Fruit fly (Drosophila melanogaster): ENCODE measurements around the gene Cyt-b5-r.

The Cyt-b5-r gene

DNA sequence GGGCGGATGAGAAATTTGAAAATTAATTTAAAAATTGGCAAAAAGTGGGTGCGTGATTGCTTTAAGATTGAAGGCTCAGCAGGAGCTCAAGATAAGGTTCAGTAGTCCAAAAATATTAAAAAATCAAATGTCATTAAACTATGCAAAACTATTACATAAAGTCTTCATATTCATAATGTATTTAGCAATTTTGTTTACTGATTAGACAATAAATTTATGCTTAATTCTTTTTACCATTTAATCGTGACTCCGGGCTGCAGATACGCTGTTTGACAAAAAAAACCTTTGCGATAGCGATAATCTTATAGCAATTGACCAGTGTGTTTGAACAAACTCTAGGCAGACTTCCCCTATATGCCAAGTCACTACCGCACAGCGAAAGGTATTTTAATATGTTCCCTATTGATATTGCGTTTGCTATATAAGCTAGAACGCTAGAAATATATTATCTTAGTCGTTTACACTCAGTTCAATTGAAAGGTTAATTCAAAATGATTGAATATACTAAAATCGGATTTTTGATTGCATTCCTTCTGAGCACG, 5.7 kb upstream of the Cyt-b5-r start, which contains the start of gene Ugt37E1:
TSS of gene Ugt37E1 (plus strand) at position 492 of the 542 bp plus-strand sequence.
- no peak for TF ChIP-seq CG9705 (GFP tag; optimal IDR thresholded peaks at IDR 0.05)
- no peak for TF ChIP-seq Jra (GFP tag; optimal IDR thresholded peaks at IDR 0.05)
- TF ChIP-seq CG32264 (GFP tag; optimal IDR thresholded peaks at IDR 0.05): no peak
- no peak for TF ChIP-seq fru (GFP tag; optimal IDR thresholded peaks at IDR 0.05)
- no peak for TF ChIP-seq dl (GFP tag; optimal IDR thresholded peaks at IDR 0.05; ENCODE audit: insufficient read depth in 1 of 2, partially characterized antibody in 2 of 2)
- TF ChIP-seq psq (GFP tag; optimal IDR thresholded peaks at IDR 0.05): no peak
- TF ChIP-seq Mio (GFP tag; optimal IDR thresholded peaks at IDR 0.05): no peak
- no peak for TF ChIP-seq Hnf4 (GFP tag; optimal IDR thresholded peaks at IDR 0.05)
- TF ChIP-seq Abd-B (GFP tag; optimal IDR thresholded peaks at IDR 0.05): no peak
- TF ChIP-seq lola (GFP tag; optimal IDR thresholded peaks at IDR 0.05): no peak
- TF ChIP-seq dsf (GFP tag; optimal IDR thresholded peaks at IDR 0.05; ENCODE audit: borderline replicate concordance): no peak
- TF ChIP-seq CrebA (GFP tag; optimal IDR thresholded peaks at IDR 0.05; ENCODE audit: borderline replicate concordance): no peak
- TF ChIP-seq N (GFP tag; optimal IDR thresholded peaks at IDR 0.05): no peak
- TF ChIP-seq rgr (GFP tag; optimal IDR thresholded peaks at IDR 0.05): no peak
- no peak for TF ChIP-seq h (GFP tag; optimal IDR thresholded peaks at IDR 0.05)
- no peak for TF ChIP-seq brk (GFP tag; optimal IDR thresholded peaks at IDR 0.05)

DNA sequence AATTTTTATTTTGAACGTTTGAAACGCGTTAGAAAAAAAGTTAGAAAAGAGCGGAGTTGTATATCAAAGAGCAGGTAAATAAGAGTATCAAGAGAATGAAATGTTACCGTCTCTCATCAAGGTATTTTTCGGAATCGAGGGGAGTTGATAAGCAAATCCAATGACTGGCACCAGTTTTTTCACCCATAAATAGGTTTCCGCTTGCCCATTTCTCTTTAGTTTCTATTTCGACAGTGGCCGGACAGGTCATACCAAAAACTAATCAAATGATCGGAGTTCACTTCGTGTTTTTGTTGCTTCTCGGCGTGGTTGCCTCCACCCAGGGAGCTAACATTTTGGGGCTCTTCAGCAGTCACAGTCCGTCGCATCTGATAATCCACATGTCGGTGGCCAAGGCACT, 3.4 kb upstream of the Cyt-b5-r start, which contains the start of gene Ugt37C2:
TSS of gene Ugt37C2 (plus strand) at position 242 of the 400 bp plus-strand sequence.
- TF ChIP-seq sage (GFP tag; optimal IDR thresholded peaks at IDR 0.05): no peak
- no peak for TF ChIP-seq ey (GFP tag; optimal IDR thresholded peaks at IDR 0.05)
- no peak for TF ChIP-seq dl (GFP tag; optimal IDR thresholded peaks at IDR 0.05; ENCODE audit: insufficient read depth in 1 of 2, partially characterized antibody in 2 of 2)
- no peak for TF ChIP-seq Mio (GFP tag; optimal IDR thresholded peaks at IDR 0.05)
- TF ChIP-seq CG9705 (GFP tag; optimal IDR thresholded peaks at IDR 0.05): no peak
- TF ChIP-seq Vsx2 (GFP tag; optimal IDR thresholded peaks at IDR 0.05; ENCODE audit: partially characterized antibody): no peak
- TF ChIP-seq usp (GFP tag; optimal IDR thresholded peaks at IDR 0.05): no peak
- no peak for TF ChIP-seq Dif (GFP tag; optimal IDR thresholded peaks at IDR 0.05; ENCODE audit: partially characterized antibody)
- no peak for TF ChIP-seq pan (optimal IDR thresholded peaks at IDR 0.05)
- no peak for TF ChIP-seq N (GFP tag; optimal IDR thresholded peaks at IDR 0.05)
- TF ChIP-seq CG32264 (GFP tag; optimal IDR thresholded peaks at IDR 0.05): no peak
- TF ChIP-seq dmrt93B (GFP tag; optimal IDR thresholded peaks at IDR 0.05): no peak
- TF ChIP-seq Myc (optimal IDR thresholded peaks at IDR 0.05): no peak
- TF ChIP-seq rgr (GFP tag; optimal IDR thresholded peaks at IDR 0.05): no peak
- TF ChIP-seq CrebA (GFP tag; optimal IDR thresholded peaks at IDR 0.05; ENCODE audit: borderline replicate concordance): no peak
- no peak for TF ChIP-seq Sp1 (GFP tag; optimal IDR thresholded peaks at IDR 0.05)
- no peak for TF ChIP-seq Rel (GFP tag; optimal IDR thresholded peaks at IDR 0.05)
- TF ChIP-seq Rel (tag; optimal IDR thresholded peaks at IDR 0.05): no peak
- TF ChIP-seq lola (GFP tag; optimal IDR thresholded peaks at IDR 0.05): no peak

DNA sequence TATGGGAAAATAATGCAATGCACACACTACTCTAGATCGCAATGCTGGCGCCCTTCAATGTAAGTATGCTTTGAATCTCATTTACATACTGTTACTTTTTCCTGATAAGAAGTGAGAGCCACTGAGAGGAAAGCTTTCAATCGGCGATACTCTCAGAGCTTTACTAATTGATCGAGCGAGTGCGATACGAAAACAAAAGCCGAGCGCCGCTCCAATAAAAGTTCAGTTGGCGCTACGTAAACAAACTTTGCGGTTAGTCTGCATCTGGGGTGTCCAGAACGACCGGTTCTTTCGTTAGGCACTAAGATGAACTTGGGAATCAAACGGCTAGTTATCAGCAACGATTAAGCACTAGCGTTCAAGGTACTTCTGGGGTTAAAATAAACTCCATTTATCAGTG, 824 bp upstream of the Cyt-b5-r start, which contains the start of gene CG17928:
TSS of gene CG17928 (plus strand) at position 224 of the 400 bp plus-strand sequence.
- TF ChIP-seq dl (GFP tag; optimal IDR thresholded peaks at IDR 0.05; ENCODE audit: insufficient read depth in 1 of 2, partially characterized antibody in 2 of 2) (peak in 1 of 2 experiments; percentile 28), Dif (GFP tag; optimal IDR thresholded peaks at IDR 0.05; ENCODE audit: partially characterized antibody) (peak; percentile 70), Dfd (GFP tag; optimal IDR thresholded peaks at IDR 0.05) (no peak)

- TF ChIP-seq br (GFP tag; optimal IDR thresholded peaks at IDR 0.05) (no peak), Hnf4 (GFP tag; optimal IDR thresholded peaks at IDR 0.05) (no peak), foxo (GFP tag; optimal IDR thresholded peaks at IDR 0.05) (no peak)
Observed at dm6 chr2L:16789880-16790279, 641 bp downstream of the Cyt-b5-r start.

- TF ChIP-seq Dfd (GFP tag; optimal IDR thresholded peaks at IDR 0.05): no peak
Observed at dm6 chr2L:16788885-16789284, 1.6 kb downstream of the Cyt-b5-r start.

DNA sequence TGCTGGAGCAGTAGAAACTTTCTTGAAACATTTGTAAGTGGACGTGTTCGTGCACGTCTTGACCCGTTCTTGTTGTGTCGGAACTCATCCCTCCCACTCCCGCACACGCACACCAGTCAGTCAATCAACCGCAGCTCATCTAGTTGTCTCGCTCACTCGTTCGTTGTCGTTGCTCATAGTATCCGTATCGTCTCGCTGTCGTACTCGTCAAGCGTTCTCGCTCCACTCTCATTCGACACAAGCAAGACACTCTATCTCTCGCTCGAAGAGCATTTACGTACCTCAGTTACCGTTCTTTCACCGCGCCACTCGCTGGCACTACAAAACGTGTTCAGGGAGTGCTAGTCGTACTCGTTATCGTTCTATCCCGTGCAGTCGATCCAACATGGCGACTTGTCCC, 3.0 kb downstream of the Cyt-b5-r start:
- TF ChIP-seq Hr78 (GFP tag; optimal IDR thresholded peaks at IDR 0.05): no peak
- no peak for TF ChIP-seq fru (GFP tag; optimal IDR thresholded peaks at IDR 0.05)
- TF ChIP-seq Hnf4 (GFP tag; optimal IDR thresholded peaks at IDR 0.05): no peak
- no peak for TF ChIP-seq Rel (GFP tag; optimal IDR thresholded peaks at IDR 0.05)
- TF ChIP-seq Rel (tag; optimal IDR thresholded peaks at IDR 0.05): no peak
